Fruit fly (Drosophila melanogaster) whole organism, embryonic: ENCODE results near the gene CG8329.
A peak's percentile ranks its signal among the peaks of the same experiment; 100 is the strongest.

Experiments
- B-H2 ChIP-seq: fragments of 200-800 bp; sonication (Bioruptor generic); optimal IDR thresholded peaks from 2 replicates; lab custom pipeline; 2018; ENCODE audit warnings: missing biosample characterization, mild to moderate bottlenecking, missing genetic modification characterization
- CG10565 ChIP-seq: fragments of 200-800 bp; sonication (Bioruptor generic); optimal IDR thresholded peaks from 3 replicates; lab custom pipeline; 2016; ENCODE audit warnings: missing biosample characterization, mild to moderate bottlenecking, missing genetic modification characterization
- CG11085 ChIP-seq: fragments of 200-800 bp; sonication (Bioruptor generic); IDR thresholded peaks from 2 replicates; pipeline ENCODE4 v1.3.6; 2022; ENCODE audit warnings: missing biosample characterization, missing genetic modification characterization
- CG12659 ChIP-seq: fragments of 200-800 bp; sonication (Bioruptor generic); optimal IDR thresholded peaks from 3 replicates; lab custom pipeline; 2017; ENCODE audit warnings: mild to moderate bottlenecking, missing biosample characterization, missing genetic modification reagents, missing genetic modification characterization
- CG13775 ChIP-seq: fragments of 200-800 bp; sonication (Bioruptor generic); optimal IDR thresholded peaks from 3 replicates; lab custom pipeline; 2017; ENCODE audit warnings: missing biosample characterization, mild to moderate bottlenecking, missing genetic modification characterization
- CG14441 ChIP-seq: fragments of 200-800 bp; sonication (Bioruptor generic); IDR thresholded peaks from 2 replicates; pipeline ENCODE4 v1.3.6; 2022; ENCODE audit warnings: missing biosample characterization, missing genetic modification characterization
- CG14860 ChIP-seq: fragments of 200-800 bp; sonication (Bioruptor generic); IDR thresholded peaks from 3 replicates; pipeline ENCODE4 v1.3.6; 2022; ENCODE audit warnings: missing biosample characterization, missing genetic modification characterization; ENCODE audit not compliant: partially characterized antibody
- CG15011 ChIP-seq: fragments of 200-800 bp; sonication (Bioruptor generic); optimal IDR thresholded peaks from 3 replicates; lab custom pipeline; 2018; ENCODE audit warnings: missing biosample characterization, mild to moderate bottlenecking, missing genetic modification characterization
- CG16779 ChIP-seq: fragments of 200-800 bp; sonication (Bioruptor generic); IDR thresholded peaks from 2 replicates; pipeline ENCODE4 v1.3.6; 2022; ENCODE audit warnings: missing biosample characterization, missing genetic modification characterization
- CG16813 ChIP-seq: fragments of 200-800 bp; sonication (Bioruptor generic); IDR thresholded peaks from 3 replicates; pipeline ENCODE4 v1.3.6; 2022; ENCODE audit warnings: missing biosample characterization, missing genetic modification characterization; ENCODE audit not compliant: partially characterized antibody
- CG2120 ChIP-seq: fragments of 200-800 bp; sonication (Bioruptor generic); optimal IDR thresholded peaks from 3 replicates; lab custom pipeline; 2016; ENCODE audit warnings: missing biosample characterization, missing genetic modification characterization
- CG33557 ChIP-seq: fragments of 200-800 bp; sonication (Bioruptor generic); optimal IDR thresholded peaks from 2 replicates; lab custom pipeline; 2019; ENCODE audit warnings: missing biosample characterization, mild to moderate bottlenecking, missing genetic modification characterization, moderate library complexity
- CG34422 ChIP-seq: fragments of 200-800 bp; sonication (Bioruptor generic); IDR thresholded peaks from 3 replicates; pipeline ENCODE4 v1.3.6; 2022; ENCODE audit warnings: missing biosample characterization, missing genetic modification characterization
- CG4820 ChIP-seq: fragments of 200-800 bp; sonication (Bioruptor generic); optimal IDR thresholded peaks from 3 replicates; lab custom pipeline; 2016; ENCODE audit warnings: missing biosample characterization, missing genetic modification characterization
- CG9727 ChIP-seq: fragments of 200-800 bp; sonication (Bioruptor generic); optimal IDR thresholded peaks from 3 replicates; lab custom pipeline; 2017; ENCODE audit warnings: missing biosample characterization, mild to moderate bottlenecking, missing genetic modification characterization
- CTCF ChIP-seq: fragments of 200-800 bp; sonication (Bioruptor generic); optimal IDR thresholded peaks from 2 replicates; lab custom pipeline; 2017; ENCODE audit warnings: missing biosample characterization, mild to moderate bottlenecking, missing genetic modification characterization, moderate library complexity
- CkIIα-i1 ChIP-seq: fragments of 200-800 bp; sonication (Bioruptor generic); IDR thresholded peaks from 2 replicates; pipeline ENCODE4 v1.3.6; 2022; ENCODE audit warnings: missing biosample characterization, missing genetic modification characterization
- CrebB ChIP-seq: fragments of 200-800 bp; sonication (Bioruptor generic); optimal IDR thresholded peaks from 3 replicates; lab custom pipeline; 2018; ENCODE audit warnings: missing biosample characterization, mild to moderate bottlenecking, missing genetic modification characterization
- Dbx ChIP-seq: fragments of 200-800 bp; sonication (Bioruptor generic); IDR thresholded peaks from 3 replicates; pipeline ENCODE4 v1.3.6; 2022; ENCODE audit warnings: missing biosample characterization, missing genetic modification characterization
- Dek ChIP-seq: fragments of 200-800 bp; sonication (Bioruptor generic); optimal IDR thresholded peaks from 3 replicates; lab custom pipeline; 2019; ENCODE audit warnings: missing biosample characterization, mild to moderate bottlenecking, missing genetic modification characterization, moderate library complexity
- Dip3 ChIP-seq: fragments of 200-800 bp; sonication (Bioruptor generic); optimal IDR thresholded peaks from 3 replicates; lab custom pipeline; 2016; ENCODE audit warnings: missing biosample characterization, missing genetic modification characterization
- Dp ChIP-seq: fragments of 200-800 bp; sonication (Bioruptor generic); optimal IDR thresholded peaks from 2 replicates; lab custom pipeline; 2018; ENCODE audit warnings: missing biosample characterization, mild to moderate bottlenecking, missing genetic modification characterization, moderate library complexity
- Dref ChIP-seq: fragments of 200-800 bp; sonication (Bioruptor generic); IDR thresholded peaks from 2 replicates; pipeline ENCODE4 v1.3.6; 2022; ENCODE audit warnings: missing biosample characterization, missing genetic modification characterization
- Ets65A ChIP-seq: fragments of 200-800 bp; sonication (Bioruptor generic); peaks from one replicate; lab custom pipeline; 2016; ENCODE audit warnings: missing biosample characterization, missing genetic modification characterization
- H2.0 ChIP-seq: fragments of 200-800 bp; sonication (Bioruptor generic); IDR thresholded peaks from 2 replicates; pipeline ENCODE4 v1.3.6; 2022; ENCODE audit warnings: missing biosample characterization, missing genetic modification characterization
- Hand ChIP-seq: fragments of 200-800 bp; sonication (Bioruptor generic); optimal IDR thresholded peaks from 2 replicates; lab custom pipeline; 2017; ENCODE audit warnings: mild to moderate bottlenecking, missing biosample characterization, missing genetic modification reagents, missing genetic modification characterization
- Lim3 ChIP-seq: fragments of 200-800 bp; sonication (Bioruptor generic); IDR thresholded peaks from 2 replicates; pipeline ENCODE4 v1.3.6; 2022; ENCODE audit warnings: missing biosample characterization, missing genetic modification characterization
- Myb ChIP-seq: fragments of 200-800 bp; sonication (Bioruptor generic); optimal IDR thresholded peaks from 2 replicates; lab custom pipeline; 2016; ENCODE audit warnings: missing biosample characterization, missing genetic modification characterization
- NC2α ChIP-seq: fragments of 200-800 bp; sonication (Bioruptor generic); optimal IDR thresholded peaks from 2 replicates; lab custom pipeline; 2016; ENCODE audit warnings: missing biosample characterization, missing genetic modification characterization
- Neu2 ChIP-seq: fragments of 200-800 bp; sonication (Bioruptor generic); optimal IDR thresholded peaks from 3 replicates; lab custom pipeline; 2016; ENCODE audit warnings: missing biosample characterization, missing genetic modification characterization, borderline replicate concordance
- Rfx ChIP-seq: fragments of 200-800 bp; sonication (Bioruptor generic); IDR thresholded peaks from 2 replicates; pipeline ENCODE4 v1.3.6; 2022; ENCODE audit warnings: missing biosample characterization, missing genetic modification characterization
- abd-A ChIP-seq: fragments of 200-800 bp; sonication (Bioruptor generic); optimal IDR thresholded peaks from 3 replicates; lab custom pipeline; 2019; ENCODE audit warnings: missing biosample characterization, mild to moderate bottlenecking, missing genetic modification characterization, moderate library complexity
- cwo ChIP-seq: fragments of 200-800 bp; sonication (Bioruptor generic); optimal IDR thresholded peaks from 3 replicates; lab custom pipeline; 2017; ENCODE audit warnings: missing biosample characterization, missing genetic modification characterization, mild to moderate bottlenecking, moderate library complexity, missing genetic modification reagents
- da ChIP-seq: fragments of 200-800 bp; sonication (Bioruptor generic); optimal IDR thresholded peaks from 2 replicates; lab custom pipeline; 2016; ENCODE audit warnings: missing biosample characterization, missing genetic modification characterization
- dmrt99B ChIP-seq: fragments of 200-800 bp; sonication (Bioruptor generic); optimal IDR thresholded peaks from 2 replicates; lab custom pipeline; 2018; ENCODE audit warnings: missing biosample characterization, mild to moderate bottlenecking, missing genetic modification characterization, moderate library complexity
- en ChIP-seq: fragments of 200-800 bp; sonication (Bioruptor generic); optimal IDR thresholded peaks from 2 replicates; lab custom pipeline; 2016; ENCODE audit warnings: missing biosample characterization, missing genetic modification characterization
- esg ChIP-seq: fragments of 200-800 bp; sonication (Bioruptor generic); conservative IDR thresholded peaks from 2 replicates; pipeline ENCODE4 v1.3.6; 2022; ENCODE audit warnings: missing biosample characterization, missing genetic modification characterization
- eve ChIP-seq, 2 experiments: fragments of >200 bp; optimal IDR thresholded peaks; 2 replicates each; lab custom pipeline; 2017; ENCODE audit warnings: missing biosample characterization in 2 of 2, missing genetic modification characterization in 2 of 2
- eyg ChIP-seq: fragments of 200-800 bp; sonication (Bioruptor generic); optimal IDR thresholded peaks from 3 replicates; lab custom pipeline; 2016; ENCODE audit warnings: missing biosample characterization, missing genetic modification characterization
- gce ChIP-seq: fragments of 200-800 bp; sonication (Bioruptor generic); IDR thresholded peaks from 3 replicates; pipeline ENCODE4 v1.3.6; 2022; ENCODE audit warnings: missing biosample characterization, missing genetic modification characterization
- gfzf ChIP-seq: fragments of 200-800 bp; sonication (Bioruptor generic); optimal IDR thresholded peaks from 2 replicates; lab custom pipeline; 2016; ENCODE audit warnings: missing biosample characterization, mild to moderate bottlenecking, missing genetic modification characterization, moderate library complexity
- gsb-n ChIP-seq: fragments of 200-800 bp; sonication (Bioruptor generic); optimal IDR thresholded peaks from 3 replicates; lab custom pipeline; 2018; ENCODE audit warnings: missing biosample characterization, mild to moderate bottlenecking, missing genetic modification characterization
- hbn ChIP-seq: fragments of 200-800 bp; sonication (Bioruptor generic); IDR thresholded peaks from 2 replicates; pipeline ENCODE4 v1.3.6; 2022; ENCODE audit warnings: missing biosample characterization, missing genetic modification characterization; ENCODE audit not compliant: partially characterized antibody
- hth ChIP-seq: fragments of >200 bp; optimal IDR thresholded peaks from 2 replicates; lab custom pipeline; 2017; ENCODE audit warnings: inconsistent platforms
- klu ChIP-seq: fragments of 200-800 bp; sonication (Bioruptor generic); IDR thresholded peaks from 2 replicates; pipeline ENCODE4 v1.3.6; 2022; ENCODE audit warnings: missing biosample characterization, missing genetic modification characterization
- knrl ChIP-seq: fragments of 200-800 bp; sonication (Bioruptor generic); IDR thresholded peaks from 3 replicates; pipeline ENCODE4 v1.3.6; 2022; ENCODE audit warnings: missing biosample characterization, missing genetic modification characterization; ENCODE audit not compliant: partially characterized antibody
- pita ChIP-seq: fragments of 200-800 bp; sonication (Bioruptor generic); optimal IDR thresholded peaks from 2 replicates; lab custom pipeline; 2017; ENCODE audit warnings: missing biosample characterization, mild to moderate bottlenecking, missing genetic modification characterization
- row ChIP-seq: fragments of 200-800 bp; sonication (Bioruptor generic); IDR thresholded peaks from 3 replicates; pipeline ENCODE4 v1.3.6; 2022; ENCODE audit warnings: missing biosample characterization, missing genetic modification characterization
- slou ChIP-seq: fragments of 200-800 bp; sonication (Bioruptor generic); optimal IDR thresholded peaks from 3 replicates; lab custom pipeline; 2016; ENCODE audit warnings: missing biosample characterization, missing genetic modification characterization
- sqz ChIP-seq: fragments of 200-800 bp; sonication (Bioruptor generic); optimal IDR thresholded peaks from 3 replicates; lab custom pipeline; 2018; ENCODE audit warnings: missing biosample characterization, mild to moderate bottlenecking, missing genetic modification characterization
- sr ChIP-seq: fragments of 200-800 bp; sonication (Bioruptor generic); IDR thresholded peaks from 3 replicates; pipeline ENCODE4 v1.3.6; 2022; ENCODE audit warnings: missing biosample characterization, missing genetic modification characterization
- yki ChIP-seq: fragments of >200 bp; optimal IDR thresholded peaks from 3 replicates; lab custom pipeline; 2018
- zfh2 ChIP-seq: fragments of 200-800 bp; sonication (Bioruptor generic); optimal IDR thresholded peaks from 2 replicates; lab custom pipeline; 2016; ENCODE audit warnings: missing biosample characterization, missing genetic modification characterization

The CG8329 gene

DNA sequence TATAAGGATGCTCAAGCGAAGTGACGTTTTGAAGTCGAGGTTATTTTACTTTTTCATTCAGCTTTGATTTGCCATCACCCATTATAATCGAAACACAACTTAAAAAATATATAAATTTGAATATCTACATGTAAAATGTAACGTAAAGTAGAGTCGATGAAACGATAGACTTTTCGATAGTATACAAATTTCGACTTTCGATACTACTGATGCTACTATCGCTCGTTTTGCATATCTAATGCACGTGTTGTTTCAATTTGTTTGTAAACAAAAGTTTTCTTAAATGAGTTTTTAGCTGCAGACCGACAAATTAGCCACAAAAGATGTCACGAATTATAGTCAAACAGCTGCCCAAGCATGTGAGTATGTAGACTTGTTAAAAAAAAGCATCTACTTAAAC lies 13.9 kb upstream of the CG8329 start, which contains the start of gene CG3335 (continued):
- TF ChIP-seq abd-A (tag; lab: Kevin White, UChicago), result no peak
- TF ChIP-seq CG14860 (GFP tag; lab: Robert Waterston, UW), result peak; percentile 62; the same call in 2 of the 3 replicates
- TF ChIP-seq CG16779 (GFP tag; lab: Robert Waterston, UW), result no peak
- no peak for TF ChIP-seq CG11085 (GFP tag; lab: Robert Waterston, UW)
- peak; percentile 78 for TF ChIP-seq hbn (GFP tag; lab: Robert Waterston, UW)
- no peak for TF ChIP-seq Rfx (GFP tag; lab: Robert Waterston, UW)
- TF ChIP-seq Ets65A (GFP tag; lab: Kevin White, UChicago), result no peak
- no peak for TF ChIP-seq zfh2 (GFP tag; lab: Kevin White, UChicago)
- TF ChIP-seq B-H2 (GFP tag; lab: Kevin White, UChicago), result no peak
- peak; percentile 13; the same call in 1 of the 3 replicates for TF ChIP-seq CG34422 (GFP tag; lab: Robert Waterston, UW)
- TF ChIP-seq Myb (GFP tag; lab: Kevin White, UChicago), result peak; percentile 38
- no peak for TF ChIP-seq CG4820
- no peak for TF ChIP-seq NC2α
- no peak for TF ChIP-seq Neu2 (GFP tag; lab: Kevin White, UChicago)
- TF ChIP-seq CTCF, result peak; percentile 34
- TF ChIP-seq gce (GFP tag; lab: Robert Waterston, UW), result no peak
- TF ChIP-seq H2.0, result no peak
- no peak for TF ChIP-seq sqz (GFP tag; lab: Kevin White, UChicago)
- TF ChIP-seq en (GFP tag; lab: Kevin White, UChicago), result no peak
- TF ChIP-seq da (GFP tag; lab: Kevin White, UChicago), result no peak
- TF ChIP-seq knrl (GFP tag; lab: Robert Waterston, UW), result peak; percentile 68
- TF ChIP-seq eyg (GFP tag; lab: Kevin White, UChicago), result no peak
- TF ChIP-seq CkIIα-i1 (GFP tag; lab: Robert Waterston, UW), result no peak
- TF ChIP-seq Hand (GFP tag; lab: Kevin White, UChicago), result no peak
- TF ChIP-seq Lim3 (GFP tag; lab: Robert Waterston, UW), result no peak
- TF ChIP-seq Dek (tag; lab: Kevin White, UChicago), result no peak
- peak; percentile 77 for TF ChIP-seq CG16813 (GFP tag; lab: Robert Waterston, UW)
- no peak for TF ChIP-seq slou (GFP tag; lab: Kevin White, UChicago)
- TF ChIP-seq hth, result no peak
- TF ChIP-seq Dref, result peak; percentile 86
- TF ChIP-seq Dp (GFP tag; lab: Kevin White, UChicago), result peak; percentile 61
- no peak for TF ChIP-seq gsb-n (tag; lab: Kevin White, UChicago)
- TF ChIP-seq CG2120 (GFP tag; lab: Kevin White, UChicago), result no peak
- no peak for TF ChIP-seq pita
- TF ChIP-seq Dip3 (GFP tag; lab: Kevin White, UChicago), result no peak
- no peak for TF ChIP-seq CG12659 (GFP tag; lab: Kevin White, UChicago)
- TF ChIP-seq yki (lab: Kevin White, UChicago), result no peak
- no peak for TF ChIP-seq sr (GFP tag; lab: Robert Waterston, UW)
- TF ChIP-seq CrebB (tag; lab: Kevin White, UChicago), result no peak
- no peak for TF ChIP-seq CG14441 (GFP tag; lab: Robert Waterston, UW)
- TF ChIP-seq dmrt99B (tag; lab: Kevin White, UChicago), result no peak
- no peak for TF ChIP-seq Dbx (GFP tag; lab: Robert Waterston, UW)
- TF ChIP-seq gfzf, result peak; percentile 7
- no peak for TF ChIP-seq CG10565 (GFP tag; lab: Kevin White, UChicago)
- no peak for TF ChIP-seq CG9727 (GFP tag; lab: Kevin White, UChicago)
- no peak for TF ChIP-seq row (GFP tag; lab: Robert Waterston, UW)
- no peak for TF ChIP-seq esg (GFP tag; lab: Robert Waterston, UW)
- TF ChIP-seq CG33557, result no peak
- TF ChIP-seq eve (GFP tag; optimal IDR thresholded peaks at IDR 0.05; lab: Kevin White, UChicago), result no peak
- TF ChIP-seq cwo (GFP tag; lab: Kevin White, UChicago), result peak; percentile 71
- no peak for TF ChIP-seq CG13775 (GFP tag; lab: Kevin White, UChicago)
- no peak for TF ChIP-seq CG15011
- TF ChIP-seq klu (GFP tag; lab: Robert Waterston, UW), result no peak
